Worm (Caenorhabditis elegans): ENCODE data around the gene srz-31.

Gene srz-31

DNA sequence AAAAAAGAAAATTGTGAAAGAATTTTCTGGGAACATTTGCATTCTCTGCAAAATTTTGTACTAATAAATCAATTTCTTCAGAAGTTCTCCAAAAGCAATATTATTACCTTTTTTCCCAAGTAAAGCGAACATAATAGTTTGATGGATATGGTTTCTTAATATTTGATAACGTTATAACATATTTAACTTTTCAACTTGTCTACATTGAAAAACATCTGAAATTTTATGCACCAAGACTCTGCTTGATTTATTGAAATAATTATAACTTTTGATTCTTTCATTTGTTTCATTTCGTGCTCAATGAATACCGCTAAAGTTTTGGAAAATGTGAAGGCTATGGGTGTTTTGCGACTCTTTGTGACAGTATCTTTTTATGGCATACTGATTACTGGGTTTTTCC, at the start of gene srz-31:
TSS of gene srz-31 (plus strand) at position 301 of the 400 bp plus-strand sequence.
- TF ChIP-seq ttx-3 (tag; optimal IDR thresholded peaks at IDR 0.05) = no peak
- no peak for TF ChIP-seq C08G9.2 (tag; optimal IDR thresholded peaks at IDR 0.05)
- no peak for TF ChIP-seq gmeb-2 (tag; optimal IDR thresholded peaks at IDR 0.05)
- TF ChIP-seq elt-2 (tag; optimal IDR thresholded peaks at IDR 0.05) = no peak
- TF ChIP-seq zip-5 (tag; optimal IDR thresholded peaks at IDR 0.05) = no peak

DNA sequence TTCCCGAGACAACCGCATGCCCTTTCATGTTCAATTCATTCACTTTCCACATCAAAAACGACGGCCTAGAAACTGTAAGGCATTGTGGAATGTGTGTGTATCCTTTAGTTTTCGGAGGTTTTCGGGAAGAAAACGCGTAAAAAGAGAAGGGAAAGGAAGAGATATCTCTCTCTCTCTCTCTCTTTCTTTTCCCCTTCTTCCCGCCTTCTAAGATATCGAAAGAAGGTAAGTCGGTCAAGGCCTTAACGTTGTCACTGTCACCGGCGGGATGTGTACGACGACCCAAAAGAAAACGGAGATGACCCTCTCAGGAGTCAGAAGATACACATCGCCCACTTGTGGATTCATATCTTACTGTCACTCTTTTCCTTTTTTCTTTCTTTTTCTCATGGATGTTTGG, 47.4 kb upstream of the srz-31 start:
- TF ChIP-seq pag-3 (tag; optimal IDR thresholded peaks at IDR 0.05; ENCODE audit: borderline replicate concordance) (no peak), ahr-1 (tag; optimal IDR thresholded peaks at IDR 0.05) (no peak), tbx-7 (tag; optimal IDR thresholded peaks at IDR 0.05) (no peak), odd-2 (tag; optimal IDR thresholded peaks at IDR 0.05) (no peak), hlh-8 (tag; optimal IDR thresholded peaks at IDR 0.05) (no peak), fax-1 (tag; optimal IDR thresholded peaks at IDR 0.05) (no peak), F13H6.1 (tag; optimal IDR thresholded peaks at IDR 0.05) (no peak), ceh-30 (tag; optimal IDR thresholded peaks at IDR 0.05) (no peak), hlh-30 (tag; optimal IDR thresholded peaks at IDR 0.05; ENCODE audit: insufficient read depth) (no peak), ref-2 (tag; optimal IDR thresholded peaks at IDR 0.05) (no peak), ztf-16 (tag; optimal IDR thresholded peaks at IDR 0.05) (no peak), pax-1 (tag; optimal IDR thresholded peaks at IDR 0.05) (no peak), T23F11.4 (GFP tag; optimal IDR thresholded peaks at IDR 0.05) (no peak), Y22D7AL.16 (tag; optimal IDR thresholded peaks at IDR 0.05) (no peak), ceh-2 (tag; optimal IDR thresholded peaks at IDR 0.05) (no peak)

DNA sequence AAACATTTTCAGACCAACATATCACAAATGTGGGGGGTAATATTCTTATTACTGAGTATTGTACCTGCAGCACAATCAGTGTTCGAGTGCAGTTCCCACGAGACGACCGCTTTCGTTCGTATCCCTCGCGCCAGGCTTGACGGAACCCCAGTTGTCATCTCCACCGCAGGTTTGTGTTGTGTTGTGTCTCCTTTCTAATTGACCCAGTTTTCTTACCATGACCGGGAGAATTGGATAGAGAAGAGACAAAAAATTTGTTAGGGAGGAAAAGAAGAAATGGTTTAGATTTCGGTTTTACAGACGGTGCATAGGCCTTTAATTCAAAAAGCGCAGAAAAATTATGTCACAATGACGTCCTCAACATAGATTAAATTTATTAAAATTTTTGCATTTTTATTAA, 45.9 kb upstream of the srz-31 start, which contains the start of gene noah-2:
TSS of gene noah-2 (plus strand) at position 13 of the 400 bp plus-strand sequence.
- no peak for TF ChIP-seq che-1 (tag; optimal IDR thresholded peaks at IDR 0.05)

ce11 chrIV:14098540-14099098, 38.5 kb upstream of the srz-31 start:
- no peak for TF ChIP-seq ceh-45 (GFP tag; IDR thresholded peaks at IDR 0.05)
- peak; percentile 21 for TF ChIP-seq mec-3 (tag; optimal IDR thresholded peaks at IDR 0.05; ENCODE audit: borderline replicate concordance)

- TF ChIP-seq pag-3 (tag; optimal IDR thresholded peaks at IDR 0.05; ENCODE audit: borderline replicate concordance) (no peak), pax-1 (tag; optimal IDR thresholded peaks at IDR 0.05) (no peak)
Measured at ce11 chrIV:14099256-14099655, 37.9 kb upstream of the srz-31 start, which contains the start of gene col-133. Gene col-133, minus strand, starts transcription at chrIV:14099356.

DNA sequence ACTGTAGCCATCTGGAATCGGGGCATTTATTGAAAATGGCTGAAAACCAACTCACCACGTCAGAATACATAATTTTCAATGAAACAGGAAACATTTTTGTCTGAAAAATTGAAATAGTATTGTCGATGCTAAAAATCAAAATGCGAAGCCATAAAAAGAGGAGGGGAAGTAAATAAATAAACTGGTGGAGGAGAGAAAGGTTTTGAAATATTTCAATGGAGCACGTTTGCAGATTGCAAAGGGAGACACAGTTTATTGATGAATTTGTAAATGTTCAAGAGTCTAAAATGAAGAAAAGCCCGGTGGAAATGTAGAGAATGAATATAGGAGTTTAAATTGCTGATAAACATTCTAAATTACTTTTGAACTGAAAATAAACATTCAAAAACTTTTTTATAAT, 34.1 kb upstream of the srz-31 start, which contains the start of gene F52B11.5:
TSS of gene F52B11.5 (minus strand) at position 178 of the 400 bp plus-strand sequence.
- TF ChIP-seq ceh-48 (tag; optimal IDR thresholded peaks at IDR 0.05) (no peak), zip-5 (tag; optimal IDR thresholded peaks at IDR 0.05) (no peak), pax-1 (tag; optimal IDR thresholded peaks at IDR 0.05) (no peak), ceh-45 (GFP tag; IDR thresholded peaks at IDR 0.05) (no peak), Y22D7AL.16 (tag; optimal IDR thresholded peaks at IDR 0.05) (no peak), fax-1 (tag; optimal IDR thresholded peaks at IDR 0.05) (no peak), F13H6.1 (tag; optimal IDR thresholded peaks at IDR 0.05) (no peak), ceh-34 (tag; optimal IDR thresholded peaks at IDR 0.05) (no peak)

DNA sequence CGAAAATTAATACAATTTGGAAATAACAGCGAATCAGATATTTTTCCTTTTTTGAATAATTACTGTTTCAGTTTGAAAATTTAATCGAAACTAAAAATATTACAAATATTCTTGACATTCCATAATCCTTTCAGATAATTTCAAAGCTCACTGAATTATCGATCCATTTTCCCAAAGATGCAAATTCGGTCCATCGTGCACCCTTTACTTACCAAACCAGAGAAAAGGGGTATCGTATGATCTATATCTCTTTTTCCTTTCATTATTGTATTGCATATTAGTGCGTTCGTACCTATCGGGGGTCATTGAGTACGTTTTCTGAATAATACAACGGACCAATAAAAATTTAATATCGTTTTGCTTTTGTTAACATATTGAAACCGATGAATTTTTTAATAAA, 32.4 kb upstream of the srz-31 start:
- TF ChIP-seq lin-11 (tag; optimal IDR thresholded peaks at IDR 0.05) (no peak), sdc-2 (tag; optimal IDR thresholded peaks at IDR 0.05) (no peak), pha-2 (tag; optimal IDR thresholded peaks at IDR 0.05) (no peak), ceh-9 (tag; optimal IDR thresholded peaks at IDR 0.05) (no peak), nhr-11 (tag; optimal IDR thresholded peaks at IDR 0.05) (no peak), K09A11.1 (tag; optimal IDR thresholded peaks at IDR 0.05; ENCODE audit: insufficient read depth) (no peak), tbx-7 (tag; optimal IDR thresholded peaks at IDR 0.05) (no peak), ceh-18 (tag; optimal IDR thresholded peaks at IDR 0.05) (no peak), elt-4 (tag; optimal IDR thresholded peaks at IDR 0.05) (no peak), ceh-45 (GFP tag; IDR thresholded peaks at IDR 0.05) (no peak)

Measured in whole organism, late embryonic.